Worm (Caenorhabditis elegans) whole organism, L3 larva: ENCODE results near the gene C18D11.3.

Experiments
- ama-1 ChIP-seq: fragments of 150-350 bp; optimal IDR thresholded peaks from 2 replicates; lab custom pipeline; 2018
- ceh-28 ChIP-seq: fragments of 150-350 bp; optimal IDR thresholded peaks from 2 replicates; lab custom pipeline; 2014; ENCODE audit warnings: missing biosample characterization, missing genetic modification reagents, missing genetic modification characterization
- fos-1 ChIP-seq: fragments of 150-350 bp; optimal IDR thresholded peaks from 2 replicates; lab custom pipeline; 2014; ENCODE audit warnings: missing biosample characterization, missing genetic modification characterization
- mml-1 ChIP-seq: fragments of 150-350 bp; sonication (generic microtip); optimal IDR thresholded peaks from 3 replicates; lab custom pipeline; 2014; ENCODE audit warnings: missing biosample characterization, missing genetic modification characterization
- nhr-28 ChIP-seq: fragments of 150-350 bp; optimal IDR thresholded peaks from 2 replicates; lab custom pipeline; 2014; ENCODE audit warnings: missing biosample characterization, missing genetic modification characterization
- skn-1 ChIP-seq: fragments of 150-350 bp; optimal IDR thresholded peaks from 2 replicates; lab custom pipeline; 2014; ENCODE audit warnings: missing biosample characterization, missing genetic modification characterization
- snpc-4 ChIP-seq: fragments of 150-350 bp; optimal IDR thresholded peaks from 2 replicates; lab custom pipeline; 2014; ENCODE audit warnings: missing biosample characterization, missing genetic modification characterization
- unc-62 ChIP-seq: fragments of 150-350 bp; sonication (generic microtip); optimal IDR thresholded peaks from 4 replicates; lab custom pipeline; 2014; ENCODE audit warnings: missing biosample characterization, missing genetic modification reagents, missing genetic modification characterization

DNA sequence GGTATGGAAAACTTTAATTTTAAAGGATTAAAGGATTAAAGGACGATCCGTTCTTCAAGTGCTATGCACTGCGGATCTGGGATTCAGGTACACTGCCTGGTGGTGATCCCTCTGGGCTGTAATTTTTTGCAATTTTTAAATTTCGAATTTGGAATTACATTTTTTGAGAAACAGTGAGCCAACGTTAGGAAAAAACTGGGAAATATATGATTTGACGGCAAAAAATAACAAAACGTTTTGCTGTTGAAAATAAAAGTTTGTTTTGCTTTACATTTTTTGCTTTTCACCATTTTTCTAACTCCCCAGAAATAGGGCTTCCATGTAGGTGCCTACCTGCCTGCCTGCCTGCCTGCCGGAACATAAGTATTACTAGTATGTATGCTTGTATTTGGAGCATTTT, 15.8 kb upstream of the C18D11.3 start, which contains the start of gene C18D11.10:
- no peak for TF ChIP-seq ceh-28 (tag; lab: Kevin White, UChicago)
- no peak for TF ChIP-seq skn-1 (tag; lab: Kevin White, UChicago)
- no peak for TF ChIP-seq fos-1 (tag; lab: Kevin White, UChicago)
- no peak for TF ChIP-seq ama-1 (lab: Kevin White, UChicago)
- no peak for TF ChIP-seq mml-1 (tag; lab: Kevin White, UChicago)
- no peak for TF ChIP-seq nhr-28 (tag; lab: Kevin White, UChicago)
- no peak for TF ChIP-seq unc-62 (GFP tag; lab: Kevin White, UChicago)
- TF ChIP-seq snpc-4 (tag; lab: Kevin White, UChicago), result no peak
